Worm (Caenorhabditis elegans): ENCODE measurements around the gene ari-2.

ari-2 gene

DNA sequence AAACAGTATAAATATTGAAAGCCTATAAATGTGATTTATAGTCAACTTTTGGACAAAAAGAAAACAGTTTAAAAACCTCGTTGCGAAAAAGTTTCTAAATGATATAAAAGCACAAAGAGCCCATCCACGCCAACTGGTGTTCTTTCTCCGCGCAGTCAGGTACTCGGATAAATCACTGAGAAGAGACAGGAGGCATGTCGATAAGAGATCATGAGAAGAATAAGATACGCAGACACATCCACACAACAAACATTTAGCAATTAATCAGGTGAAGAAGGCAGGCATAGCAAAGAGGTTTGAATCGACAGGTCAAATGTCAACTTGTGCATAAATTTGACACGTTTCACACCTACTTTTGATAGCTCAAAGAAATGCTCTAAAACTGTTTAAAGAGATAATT lies 43.2 kb upstream of the ari-2 start:
- TF ChIP-seq unc-120 (tag; optimal IDR thresholded peaks at IDR 0.05; ENCODE audit: poor library complexity, severe bottlenecking) (peak; percentile 69), drap-1 (GFP tag; optimal IDR thresholded peaks at IDR 0.05) (no peak), nhr-2 (tag; optimal IDR thresholded peaks at IDR 0.05) (peak; percentile 18), unc-62 (GFP tag; optimal IDR thresholded peaks at IDR 0.05) (peak; percentile 97), hlh-1 (tag; optimal IDR thresholded peaks at IDR 0.05) (peak; percentile 90)

DNA sequence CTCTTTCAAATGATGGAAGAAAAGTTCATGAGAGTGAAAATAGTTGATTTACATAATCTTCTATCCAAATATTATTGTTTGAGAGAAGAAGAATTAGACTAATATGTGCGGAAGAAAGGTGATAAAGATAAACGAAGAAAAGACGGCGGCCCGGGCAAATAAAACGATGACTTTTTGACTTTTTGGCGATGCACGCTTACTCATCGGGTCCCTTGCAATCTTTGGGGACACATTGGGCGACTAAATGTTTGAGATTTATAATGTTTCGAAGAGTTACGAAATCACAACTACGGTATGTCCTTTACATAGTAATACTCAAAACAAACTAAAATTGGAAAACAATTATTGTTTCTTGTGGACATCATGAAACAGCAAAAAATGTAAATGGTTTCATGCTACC lies 36.1 kb upstream of the ari-2 start:
- TF ChIP-seq pha-4 (tag; optimal IDR thresholded peaks at IDR 0.05): no peak
- no peak for TF ChIP-seq flh-1 (GFP tag; optimal IDR thresholded peaks at IDR 0.05)
- TF ChIP-seq lin-32 (GFP tag; optimal IDR thresholded peaks at IDR 0.05): no peak
- TF ChIP-seq unc-62 (GFP tag; optimal IDR thresholded peaks at IDR 0.05): no peak

DNA sequence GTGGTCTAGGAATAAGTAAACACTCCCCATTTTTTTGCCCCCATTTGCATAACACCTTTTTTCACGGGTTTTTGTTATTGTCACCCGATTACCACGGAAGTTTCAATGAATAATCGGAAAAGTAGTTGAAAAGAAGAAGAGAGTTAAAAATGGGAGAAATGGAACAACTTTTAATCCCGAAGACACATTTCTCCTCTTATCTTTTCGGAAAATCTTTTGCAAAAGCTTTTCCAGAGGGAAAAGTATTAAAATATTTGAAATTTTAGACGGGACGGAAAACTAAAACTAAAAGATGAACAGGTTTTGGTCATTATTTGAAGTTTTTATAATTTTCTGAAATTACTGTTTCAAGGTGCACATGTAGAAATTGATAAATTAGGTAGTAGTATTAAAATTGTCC lies 31.9 kb upstream of the ari-2 start:
- TF ChIP-seq tbx-8 (GFP tag; optimal IDR thresholded peaks at IDR 0.05) (no peak), flh-1 (GFP tag; optimal IDR thresholded peaks at IDR 0.05) (no peak), pha-4 (tag; optimal IDR thresholded peaks at IDR 0.05) (no peak), ceh-39 (tag; optimal IDR thresholded peaks at IDR 0.05) (no peak), blmp-1 (tag; optimal IDR thresholded peaks at IDR 0.05) (no peak), ztf-11 (tag; optimal IDR thresholded peaks at IDR 0.05) (no peak)

DNA sequence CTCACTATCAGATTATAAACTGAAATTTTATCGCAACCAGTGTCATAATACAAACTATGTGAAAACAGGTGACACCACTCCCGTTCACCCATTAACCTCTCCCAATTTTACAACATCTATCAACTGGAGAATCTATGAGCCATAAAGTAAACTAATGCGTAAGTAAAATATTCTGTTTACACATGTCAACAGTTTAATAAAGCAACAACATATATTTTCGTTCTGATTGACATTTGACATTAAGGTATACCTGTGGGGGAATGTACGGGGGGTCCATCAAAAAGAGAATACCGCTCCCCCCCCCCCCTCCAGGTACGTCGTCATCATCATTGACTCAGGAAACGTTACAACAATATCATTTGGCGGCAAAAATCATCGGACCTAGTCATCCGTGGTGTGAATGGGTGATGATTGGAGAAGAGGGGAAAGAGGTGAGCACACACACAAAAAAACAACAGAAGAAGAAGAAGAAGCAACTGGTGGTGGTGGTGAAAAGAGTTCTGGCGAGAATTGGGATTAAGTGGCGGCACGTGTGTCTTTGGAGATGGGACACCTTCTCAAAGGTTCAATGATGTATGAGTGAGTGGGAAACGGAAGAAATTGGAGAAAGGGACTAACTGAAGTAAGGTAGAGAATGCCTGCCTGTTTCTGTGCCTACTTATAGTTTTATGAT lies 24.1 kb upstream of the ari-2 start:
- peak; percentile 45 for TF ChIP-seq unc-120 (tag; optimal IDR thresholded peaks at IDR 0.05; ENCODE audit: poor library complexity, severe bottlenecking)
- peak; percentile 59 for TF ChIP-seq hlh-1 (tag; optimal IDR thresholded peaks at IDR 0.05)
- TF ChIP-seq M03D4.4 (tag; optimal IDR thresholded peaks at IDR 0.05): peak; percentile 9
- TF ChIP-seq lsy-2 (tag; optimal IDR thresholded peaks at IDR 0.05): no peak
- TF ChIP-seq mls-2 (tag; optimal IDR thresholded peaks at IDR 0.05): peak; percentile 36
- TF ChIP-seq nhr-2 (tag; optimal IDR thresholded peaks at IDR 0.05): peak; percentile 57
- TF ChIP-seq nhr-12 (tag; optimal IDR thresholded peaks at IDR 0.05): no peak
- no peak for TF ChIP-seq tbx-8 (GFP tag; optimal IDR thresholded peaks at IDR 0.05)
- TF ChIP-seq lin-13 (tag; optimal IDR thresholded peaks at IDR 0.05): no peak
- TF ChIP-seq unc-62 (GFP tag; optimal IDR thresholded peaks at IDR 0.05): peak; percentile 84

DNA sequence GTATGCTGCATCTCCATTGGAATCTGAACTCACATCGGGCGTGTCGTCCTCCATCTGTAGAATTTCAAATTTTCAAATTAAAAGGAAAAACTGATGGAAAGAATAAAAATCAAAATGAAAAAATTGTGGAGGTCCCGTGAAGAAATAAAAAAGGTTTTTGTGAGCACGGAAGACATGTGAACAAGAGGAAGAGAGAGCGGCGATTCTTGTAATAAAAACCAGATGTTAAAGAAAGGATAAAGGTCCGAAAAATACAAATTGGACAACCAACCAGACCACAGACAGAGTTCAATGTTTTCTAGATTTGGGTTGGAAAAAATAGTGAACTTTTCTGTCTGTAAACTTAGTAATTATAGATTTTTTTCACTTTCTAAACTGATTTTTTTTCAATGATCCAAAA lies 22.6 kb upstream of the ari-2 start, which contains the start of gene unc-5:
Gene unc-5 (minus strand): TSS at position 54 of the 400 bp plus-strand sequence.
- no peak for TF ChIP-seq blmp-1 (tag; optimal IDR thresholded peaks at IDR 0.05)
- TF ChIP-seq snpc-4 (tag; optimal IDR thresholded peaks at IDR 0.05): no peak
- no peak for TF ChIP-seq sem-2 (GFP tag; optimal IDR thresholded peaks at IDR 0.05)
- TF ChIP-seq unc-120 (tag; optimal IDR thresholded peaks at IDR 0.05; ENCODE audit: poor library complexity, severe bottlenecking): no peak
- TF ChIP-seq nhr-28 (tag; optimal IDR thresholded peaks at IDR 0.05): no peak
- TF ChIP-seq lin-13 (tag; optimal IDR thresholded peaks at IDR 0.05): no peak

DNA sequence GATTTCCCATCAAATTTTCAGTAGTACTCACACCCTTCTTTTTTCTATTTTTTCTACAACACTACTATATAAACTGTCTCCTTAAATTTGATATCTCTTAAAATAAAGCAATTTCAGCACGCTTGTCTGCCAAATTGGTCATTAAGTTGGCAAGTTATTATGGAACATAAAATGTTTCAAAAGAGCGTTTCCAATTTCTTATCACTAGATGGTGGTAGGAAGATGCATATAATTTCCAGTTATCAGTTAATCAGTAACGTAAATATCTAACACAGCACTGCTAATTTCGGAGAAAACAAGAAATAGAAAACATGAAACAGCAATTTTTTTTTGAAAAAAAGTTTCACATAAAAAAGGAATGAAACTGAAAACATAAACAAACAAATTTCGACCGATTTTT lies 20.0 kb upstream of the ari-2 start:
- TF ChIP-seq ces-1 (GFP tag; optimal IDR thresholded peaks at IDR 0.05): peak; percentile 4
- TF ChIP-seq unc-39 (tag; optimal IDR thresholded peaks at IDR 0.05): no peak

DNA sequence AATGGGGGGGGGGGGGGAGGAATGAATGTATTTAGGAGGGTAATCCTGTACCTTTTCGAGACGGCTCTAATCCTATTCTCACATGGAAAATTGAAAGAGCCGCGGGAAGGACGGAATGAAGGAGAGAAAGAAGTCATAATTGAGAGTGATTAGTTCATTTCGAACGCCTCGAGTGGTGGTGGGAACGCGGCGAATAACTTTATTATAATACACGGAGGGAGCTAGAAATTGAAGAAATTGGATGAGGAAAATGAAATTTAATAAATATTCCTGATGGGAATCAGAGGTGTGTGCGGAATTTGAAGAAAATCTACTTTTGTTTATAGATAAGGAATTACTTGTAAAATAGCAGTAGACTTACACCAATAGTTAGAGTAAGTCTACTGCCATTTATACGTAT lies 17.4 kb upstream of the ari-2 start:
- no peak for TF ChIP-seq hlh-1 (tag; optimal IDR thresholded peaks at IDR 0.05)
- peak; percentile 93 for TF ChIP-seq ces-1 (GFP tag; optimal IDR thresholded peaks at IDR 0.05)

DNA sequence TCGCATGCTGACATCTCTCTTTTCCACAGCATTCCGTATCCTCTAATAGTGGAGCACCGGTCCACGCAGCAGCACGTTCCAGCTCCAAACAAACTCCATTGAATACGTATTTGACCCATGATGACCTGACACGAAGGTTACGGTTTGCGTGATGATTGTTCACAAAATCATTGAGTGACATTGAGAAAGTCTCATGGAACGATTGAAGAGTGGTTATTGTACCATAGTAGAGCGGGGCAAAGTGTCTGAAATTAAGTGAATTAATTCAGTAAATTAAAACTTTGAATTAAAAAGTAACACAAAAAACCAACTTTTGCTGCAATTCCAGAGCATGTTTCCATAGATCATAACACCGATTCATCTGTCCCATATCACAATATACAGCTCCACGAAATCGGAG lies 16.3 kb upstream of the ari-2 start:
- TF ChIP-seq nhr-12 (tag; optimal IDR thresholded peaks at IDR 0.05): no peak
- no peak for TF ChIP-seq nhr-76 (tag; optimal IDR thresholded peaks at IDR 0.05)

DNA sequence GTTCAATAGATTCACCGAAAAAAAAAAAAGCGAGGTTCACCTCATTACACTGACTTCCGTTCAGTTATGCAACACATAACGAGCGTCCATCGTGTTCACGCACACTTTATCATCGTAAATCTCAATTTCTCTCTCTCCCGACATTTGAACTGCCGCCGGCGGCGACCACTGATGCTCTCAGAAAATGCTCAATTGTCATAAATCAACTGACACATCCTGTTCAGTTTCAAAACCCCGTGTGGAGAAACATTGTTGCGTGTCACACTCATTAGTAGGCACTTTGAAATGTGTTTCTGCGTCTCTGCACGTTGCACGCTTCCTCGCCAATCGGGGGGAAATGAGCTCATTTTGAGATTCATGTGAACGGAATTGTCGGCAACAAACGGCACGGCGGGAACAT lies 15.2 kb upstream of the ari-2 start:
- TF ChIP-seq cnd-1 (tag; optimal IDR thresholded peaks at IDR 0.05) (no peak), unc-120 (tag; optimal IDR thresholded peaks at IDR 0.05; ENCODE audit: poor library complexity, severe bottlenecking) (peak; percentile 24), mls-2 (tag; optimal IDR thresholded peaks at IDR 0.05) (peak; percentile 44), ces-1 (GFP tag; optimal IDR thresholded peaks at IDR 0.05) (peak; percentile 47), bed-3 (GFP tag; optimal IDR thresholded peaks at IDR 0.05) (no peak), M03D4.4 (tag; optimal IDR thresholded peaks at IDR 0.05) (no peak), hlh-1 (tag; optimal IDR thresholded peaks at IDR 0.05) (peak; percentile 11), unc-62 (GFP tag; optimal IDR thresholded peaks at IDR 0.05) (peak; percentile 95), mab-5 (tag; optimal IDR thresholded peaks at IDR 0.05) (peak; percentile 78), unc-39 (tag; optimal IDR thresholded peaks at IDR 0.05) (no peak), lin-13 (tag; optimal IDR thresholded peaks at IDR 0.05) (no peak)
